Worm (Caenorhabditis elegans) whole organism, midembryonic: Measurements from ENCODE around the gene K09D9.9.

Experiments
- T22C8.4 ChIP-seq: fragments of 200-800 bp; sonication (Bioruptor generic); IDR thresholded peaks from 2 replicates; pipeline ENCODE4 v1.3.6; 2022; ENCODE audit warnings: missing genetic modification characterization, missing compliant biosample characterization
- cog-1 ChIP-seq: sonication (generic microtip); optimal IDR thresholded peaks from 2 replicates; lab custom pipeline; 2016; ENCODE audit warnings: missing genetic modification characterization, missing compliant biosample characterization
- flt-1 ChIP-seq: fragments of 200-800 bp; sonication (Bioruptor generic); IDR thresholded peaks from 2 replicates; pipeline ENCODE4 v1.3.6; 2022; ENCODE audit warnings: missing genetic modification characterization, missing compliant biosample characterization
- klf-2 ChIP-seq: fragments of 200-800 bp; sonication (Bioruptor generic); conservative IDR thresholded peaks from 2 replicates; pipeline ENCODE4 v1.3.6; 2022; ENCODE audit warnings: missing genetic modification reagents, missing genetic modification characterization, missing compliant biosample characterization
- med-1 ChIP-seq: sonication (generic microtip); optimal IDR thresholded peaks from 2 replicates; lab custom pipeline; 2017; ENCODE audit warnings: missing genetic modification characterization, mild to moderate bottlenecking, missing compliant biosample characterization, antibody characterized with exemption, missing genetic modification reagents; ENCODE audit not compliant: insufficient read depth
- ref-1 ChIP-seq: fragments of 200-800 bp; sonication (Bioruptor generic); conservative IDR thresholded peaks from 2 replicates; pipeline ENCODE4 v1.3.6; 2022; ENCODE audit warnings: missing genetic modification reagents, missing genetic modification characterization, missing compliant biosample characterization
- tab-1 ChIP-seq: fragments of 200-800 bp; sonication (Bioruptor generic); IDR thresholded peaks from 2 replicates; pipeline ENCODE4 v1.3.6; 2022; ENCODE audit warnings: missing genetic modification characterization, missing compliant biosample characterization
- ztf-23 ChIP-seq: fragments of 200-800 bp; sonication (Bioruptor generic); IDR thresholded peaks from 2 replicates; pipeline ENCODE4 v1.3.6; 2022; ENCODE audit warnings: missing genetic modification reagents, missing genetic modification characterization, missing compliant biosample characterization
- ztf-29 ChIP-seq: fragments of 200-800 bp; sonication (Bioruptor generic); IDR thresholded peaks from 2 replicates; pipeline ENCODE4 v1.3.6; 2022; ENCODE audit warnings: missing genetic modification reagents, missing genetic modification characterization, missing compliant biosample characterization

DNA sequence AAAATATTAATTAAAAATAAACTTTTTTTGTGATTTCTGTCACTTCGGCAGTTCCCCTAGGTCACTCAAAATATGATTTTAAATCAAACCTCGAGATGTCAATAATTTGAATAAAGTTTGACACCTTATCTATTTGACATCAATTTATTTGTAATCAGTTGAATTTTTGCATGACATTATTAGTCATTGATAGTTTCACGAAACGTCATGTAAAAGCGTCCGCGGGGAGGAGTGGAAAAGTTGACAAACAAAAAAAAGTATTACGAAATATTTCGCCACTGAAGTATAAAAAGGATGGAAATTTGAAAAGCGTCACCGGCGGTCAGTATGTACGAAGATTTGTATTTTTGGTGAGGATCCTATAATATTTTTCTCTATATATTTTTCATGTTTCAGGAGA, 30.8 kb upstream of the K09D9.9 start, which contains the start of gene K09D9.1:
- TF ChIP-seq flt-1 (GFP tag; lab: Robert Waterston, UW) = no peak
- no peak for TF ChIP-seq T22C8.4
- TF ChIP-seq ref-1 (GFP tag; lab: Robert Waterston, UW) = no peak
- no peak for TF ChIP-seq ztf-29
- no peak for TF ChIP-seq klf-2
- no peak for TF ChIP-seq med-1 (GFP tag; lab: Kevin White, UChicago)
- TF ChIP-seq cog-1 (tag; lab: Kevin White, UChicago) = no peak
- no peak for TF ChIP-seq tab-1 (GFP tag; lab: Robert Waterston, UW)
- no peak for TF ChIP-seq ztf-23 (GFP tag; lab: Robert Waterston, UW)
